Worm (Caenorhabditis elegans) whole organism, L3 larva: ENCODE measurements around the gene ttm-2.

ENCODE experiments used
- ama-1 ChIP-seq: fragments of 150-350 bp; optimal IDR thresholded peaks from 2 replicates; lab custom pipeline; 2018
- ceh-16 ChIP-seq: sonication (generic microtip); optimal IDR thresholded peaks from 2 replicates; lab custom pipeline; 2017; ENCODE audit warnings: missing biosample characterization, missing genetic modification characterization
- ceh-82 ChIP-seq: fragments of 150-350 bp; optimal IDR thresholded peaks from 2 replicates; lab custom pipeline; 2014; ENCODE audit warnings: missing biosample characterization, missing genetic modification characterization
- daf-12 ChIP-seq: fragments of 150-350 bp; optimal IDR thresholded peaks from 2 replicates; lab custom pipeline; 2014; ENCODE audit warnings: missing biosample characterization, missing genetic modification reagents, missing genetic modification characterization
- egl-27 ChIP-seq: sonication (generic microtip); optimal IDR thresholded peaks from 4 replicates; lab custom pipeline; 2017; ENCODE audit warnings: missing biosample characterization, missing genetic modification reagents, missing genetic modification characterization
- egl-5 ChIP-seq: fragments of 150-350 bp; optimal IDR thresholded peaks from 2 replicates; lab custom pipeline; 2017; ENCODE audit warnings: missing biosample characterization, missing genetic modification reagents, missing genetic modification characterization, inconsistent platforms
- elt-1 ChIP-seq: fragments of 150-350 bp; optimal IDR thresholded peaks from 2 replicates; lab custom pipeline; 2014; ENCODE audit warnings: missing biosample characterization, missing genetic modification characterization
- elt-2 ChIP-seq: sonication (generic microtip); optimal IDR thresholded peaks from 2 replicates; lab custom pipeline; 2016; ENCODE audit warnings: missing genetic modification reagents, mild to moderate bottlenecking, missing genetic modification characterization, missing compliant biosample characterization
- elt-3 ChIP-seq, 3 experiments: fragments of 150-350 bp in 1 of 3; sonication (generic microtip) in 2 of 3; optimal IDR thresholded peaks; 2 replicates in 2 of 3; 4 replicates in 1 of 3; lab custom pipeline; 2014 to 2017; ENCODE audit warnings: missing biosample characterization in 3 of 3, missing genetic modification characterization in 3 of 3
- eor-1 ChIP-seq, 2 experiments: fragments of 150-350 bp; optimal IDR thresholded peaks; 2 replicates each; lab custom pipeline; 2014 to 2018; ENCODE audit warnings: missing biosample characterization in 2 of 2, missing genetic modification characterization in 2 of 2
- fkh-10 ChIP-seq: sonication (generic microtip); optimal IDR thresholded peaks from 2 replicates; lab custom pipeline; 2017; ENCODE audit warnings: missing biosample characterization, missing genetic modification reagents, missing genetic modification characterization
- fkh-2 ChIP-seq: fragments of 150-350 bp; optimal IDR thresholded peaks from 2 replicates; lab custom pipeline; 2014; ENCODE audit warnings: missing biosample characterization, missing genetic modification reagents, missing genetic modification characterization
- hmg-11 ChIP-seq: sonication (generic microtip); optimal IDR thresholded peaks from 2 replicates; lab custom pipeline; 2016; ENCODE audit warnings: missing genetic modification characterization, missing compliant biosample characterization
- lin-15B ChIP-seq: fragments of 150-350 bp; optimal IDR thresholded peaks from 2 replicates; lab custom pipeline; 2014; ENCODE audit warnings: missing biosample characterization, missing genetic modification characterization
- lin-39 ChIP-seq: fragments of 150-350 bp; optimal IDR thresholded peaks from 2 replicates; lab custom pipeline; 2018; ENCODE audit warnings: missing biosample characterization, missing genetic modification reagents, missing genetic modification characterization
- lsy-12 ChIP-seq: sonication (generic microtip); optimal IDR thresholded peaks from 2 replicates; lab custom pipeline; 2016; ENCODE audit warnings: mild to moderate bottlenecking, missing genetic modification characterization, missing compliant biosample characterization
- mdl-1 ChIP-seq: fragments of 150-350 bp; optimal IDR thresholded peaks from 2 replicates; lab custom pipeline; 2014; ENCODE audit warnings: missing biosample characterization, missing genetic modification characterization
- mml-1 ChIP-seq: fragments of 150-350 bp; sonication (generic microtip); optimal IDR thresholded peaks from 3 replicates; lab custom pipeline; 2014; ENCODE audit warnings: missing biosample characterization, missing genetic modification characterization
- nfya-1 ChIP-seq: sonication (generic microtip); optimal IDR thresholded peaks from 2 replicates; lab custom pipeline; 2017; ENCODE audit warnings: missing genetic modification characterization, mild to moderate bottlenecking, missing compliant biosample characterization, antibody characterized with exemption, moderate library complexity; ENCODE audit not compliant: insufficient read depth
- nhr-11 ChIP-seq: fragments of 150-350 bp; optimal IDR thresholded peaks from 2 replicates; lab custom pipeline; 2014; ENCODE audit warnings: missing biosample characterization, missing genetic modification characterization
- nhr-12 ChIP-seq: fragments of 150-350 bp; optimal IDR thresholded peaks from 2 replicates; lab custom pipeline; 2014; ENCODE audit warnings: missing biosample characterization, missing genetic modification characterization
- nhr-23 ChIP-seq: fragments of 150-350 bp; optimal IDR thresholded peaks from 2 replicates; lab custom pipeline; 2014; ENCODE audit warnings: missing biosample characterization, missing genetic modification reagents, missing genetic modification characterization
- nhr-25 ChIP-seq: sonication (generic microtip); optimal IDR thresholded peaks from 2 replicates; lab custom pipeline; 2017; ENCODE audit warnings: missing biosample characterization, missing genetic modification characterization
- nhr-28 ChIP-seq: fragments of 150-350 bp; optimal IDR thresholded peaks from 2 replicates; lab custom pipeline; 2014; ENCODE audit warnings: missing biosample characterization, missing genetic modification characterization
- nhr-43 ChIP-seq: sonication (generic microtip); optimal IDR thresholded peaks from 2 replicates; lab custom pipeline; 2016; ENCODE audit warnings: mild to moderate bottlenecking, missing genetic modification characterization, missing compliant biosample characterization; ENCODE audit not compliant: poor library complexity, severe bottlenecking
- nhr-67 ChIP-seq: fragments of 150-350 bp; optimal IDR thresholded peaks from 2 replicates; lab custom pipeline; 2014; ENCODE audit warnings: missing biosample characterization, missing genetic modification characterization
- nhr-76 ChIP-seq: fragments of 150-350 bp; sonication (generic microtip); optimal IDR thresholded peaks from 5 replicates; lab custom pipeline; 2014; ENCODE audit warnings: missing biosample characterization, missing genetic modification characterization
- pha-4 ChIP-seq: fragments of 150-350 bp; optimal IDR thresholded peaks from 2 replicates; lab custom pipeline; 2014; ENCODE audit warnings: missing biosample characterization, missing genetic modification reagents, missing genetic modification characterization
- pqm-1 ChIP-seq: fragments of 150-350 bp; optimal IDR thresholded peaks from 2 replicates; lab custom pipeline; 2017; ENCODE audit warnings: missing biosample characterization, missing genetic modification characterization, inconsistent platforms
- sea-2 ChIP-seq: fragments of 150-350 bp; sonication (generic microtip); optimal IDR thresholded peaks from 4 replicates; lab custom pipeline; 2014; ENCODE audit warnings: missing biosample characterization, missing genetic modification reagents, missing genetic modification characterization
- snpc-4 ChIP-seq: fragments of 150-350 bp; optimal IDR thresholded peaks from 2 replicates; lab custom pipeline; 2014; ENCODE audit warnings: missing biosample characterization, missing genetic modification characterization
- tbx-2 ChIP-seq: sonication (generic microtip); optimal IDR thresholded peaks from 2 replicates; lab custom pipeline; 2016; ENCODE audit warnings: mild to moderate bottlenecking, missing genetic modification characterization, missing compliant biosample characterization
- unc-39 ChIP-seq: sonication (generic microtip); optimal IDR thresholded peaks from 4 replicates; lab custom pipeline; 2017; ENCODE audit warnings: missing biosample characterization, missing genetic modification characterization
- unc-62 ChIP-seq: fragments of 150-350 bp; sonication (generic microtip); optimal IDR thresholded peaks from 4 replicates; lab custom pipeline; 2014; ENCODE audit warnings: missing biosample characterization, missing genetic modification reagents, missing genetic modification characterization
- zag-1 ChIP-seq: fragments of 150-350 bp; optimal IDR thresholded peaks from 2 replicates; lab custom pipeline; 2014; ENCODE audit warnings: missing biosample characterization, missing genetic modification characterization
- ztf-11 ChIP-seq: fragments of 150-350 bp; optimal IDR thresholded peaks from 2 replicates; lab custom pipeline; 2014; ENCODE audit warnings: missing biosample characterization, missing genetic modification characterization
- ztf-4 ChIP-seq: fragments of 150-350 bp; optimal IDR thresholded peaks from 2 replicates; lab custom pipeline; 2014; ENCODE audit warnings: missing biosample characterization, missing genetic modification characterization

ttm-2 gene

DNA sequence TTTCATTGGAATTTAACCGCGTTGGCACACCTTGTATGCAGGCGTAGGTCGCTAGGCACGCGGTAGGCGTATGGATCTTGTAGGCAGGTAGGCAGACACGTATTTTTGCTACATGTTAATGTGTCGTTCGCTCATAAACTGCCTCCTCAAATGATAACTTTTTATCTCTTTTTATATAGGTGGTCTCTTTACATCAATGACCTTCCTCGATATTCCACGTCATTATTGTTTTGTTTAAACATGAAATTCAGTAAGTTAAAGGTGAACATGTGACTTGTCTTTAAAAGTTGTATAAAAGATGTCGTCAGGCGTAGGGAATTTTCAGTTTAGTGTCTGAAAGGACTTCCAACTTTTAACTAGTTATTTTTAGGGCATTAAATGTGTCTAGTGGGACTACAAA, 18.5 kb downstream of the ttm-2 start:
- no peak for TF ChIP-seq ztf-11 (tag; lab: Kevin White, UChicago)
- TF ChIP-seq ceh-16 (tag; lab: Kevin White, UChicago): no peak
- TF ChIP-seq lin-15B (tag; lab: Kevin White, UChicago): no peak
- no peak for TF ChIP-seq tbx-2
- no peak for TF ChIP-seq eor-1 (tag; optimal IDR thresholded peaks at IDR 0.05; lab: Kevin White, UChicago)
- no peak for TF ChIP-seq zag-1 (tag; lab: Kevin White, UChicago)
- TF ChIP-seq nhr-43 (tag; lab: Kevin White, UChicago): peak; percentile 12
- no peak for TF ChIP-seq snpc-4
- peak; percentile 66 for TF ChIP-seq nhr-25 (tag; lab: Kevin White, UChicago)
- no peak for TF ChIP-seq sea-2 (GFP tag; lab: Kevin White, UChicago)
- TF ChIP-seq ama-1 (lab: Kevin White, UChicago): peak; percentile 23
- no peak for TF ChIP-seq egl-5

DNA sequence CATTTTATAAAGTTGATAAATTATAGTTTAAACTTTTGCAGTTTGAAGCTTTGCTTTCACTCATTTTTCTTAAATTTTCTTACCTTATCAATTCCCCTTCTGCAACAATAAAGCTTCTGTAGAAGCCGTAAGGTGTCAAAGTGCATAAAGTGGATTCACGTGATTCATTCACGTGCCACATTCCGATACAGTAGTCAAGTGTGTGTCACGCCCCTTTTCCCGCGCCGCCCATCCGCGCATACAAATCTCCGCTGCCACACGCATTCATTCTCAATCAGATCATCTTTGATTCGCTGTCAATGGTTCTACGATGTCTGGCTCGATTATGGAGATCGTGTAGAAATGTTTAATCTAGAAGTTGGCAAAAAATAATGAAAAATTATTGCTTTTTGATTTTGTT, 19.1 kb downstream of the ttm-2 start:
- TF ChIP-seq nhr-11 (tag; lab: Kevin White, UChicago) (no peak), zag-1 (tag; lab: Kevin White, UChicago) (no peak), mdl-1 (tag; lab: Kevin White, UChicago) (no peak), unc-39 (no peak), fkh-10 (GFP tag; lab: Kevin White, UChicago) (no peak), ceh-82 (no peak), nhr-25 (tag; lab: Kevin White, UChicago) (peak; percentile 56), nhr-28 (tag; lab: Kevin White, UChicago) (no peak), pqm-1 (tag; lab: Kevin White, UChicago) (no peak), nhr-12 (no peak), ceh-16 (tag; lab: Kevin White, UChicago) (no peak), pha-4 (tag; lab: Kevin White, UChicago) (no peak), lsy-12 (tag; lab: Kevin White, UChicago) (no peak), elt-3 (tag; optimal IDR thresholded peaks at IDR 0.05; lab: Kevin White, UChicago) (no peak), lin-15B (tag; lab: Kevin White, UChicago) (no peak), fkh-2 (tag; lab: Kevin White, UChicago) (no peak), unc-62 (GFP tag; lab: Kevin White, UChicago) (no peak), mml-1 (tag; lab: Kevin White, UChicago) (peak; percentile 27), nhr-23 (tag; lab: Kevin White, UChicago) (no peak), hmg-11 (tag; lab: Kevin White, UChicago) (no peak), egl-27 (tag; lab: Kevin White, UChicago) (no peak), nfya-1 (peak; percentile 51), nhr-43 (tag; lab: Kevin White, UChicago) (peak; percentile 16), ztf-11 (tag; lab: Kevin White, UChicago) (no peak), nhr-67 (tag; lab: Kevin White, UChicago) (no peak), lin-39 (tag; lab: Kevin White, UChicago) (no peak)

ce11 chrII:4745281-4745680, 20.9 kb downstream of the ttm-2 start:
- TF ChIP-seq nhr-43 (tag; lab: Kevin White, UChicago) (peak; percentile 95), nhr-28 (tag; lab: Kevin White, UChicago) (no peak), daf-12 (no peak), nhr-67 (tag; lab: Kevin White, UChicago) (no peak), mml-1 (tag; lab: Kevin White, UChicago) (peak; percentile 34), ztf-4 (tag; lab: Kevin White, UChicago) (no peak), ama-1 (lab: Kevin White, UChicago) (no peak), sea-2 (GFP tag; lab: Kevin White, UChicago) (no peak), nhr-25 (tag; lab: Kevin White, UChicago) (peak; percentile 88), nhr-23 (tag; lab: Kevin White, UChicago) (peak; percentile 92), unc-62 (GFP tag; lab: Kevin White, UChicago) (no peak), eor-1 (tag; optimal IDR thresholded peaks at IDR 0.05; lab: Kevin White, UChicago) (no peak), tbx-2 (peak; percentile 24), elt-2 (tag; lab: Kevin White, UChicago) (peak; percentile 1), nhr-76 (no peak), elt-1 (tag; lab: Kevin White, UChicago) (no peak), elt-3 (tag; optimal IDR thresholded peaks at IDR 0.05; lab: Kevin White, UChicago) (peak in 2 of 3 experiments; percentile 24 to 78), nhr-12 (no peak), nfya-1 (peak; percentile 3), lsy-12 (tag; lab: Kevin White, UChicago) (peak; percentile 52), nhr-11 (tag; lab: Kevin White, UChicago) (peak; percentile 84)
